Worm (Caenorhabditis elegans): Measurements from ENCODE around the gene col-12.

The col-12 gene

DNA sequence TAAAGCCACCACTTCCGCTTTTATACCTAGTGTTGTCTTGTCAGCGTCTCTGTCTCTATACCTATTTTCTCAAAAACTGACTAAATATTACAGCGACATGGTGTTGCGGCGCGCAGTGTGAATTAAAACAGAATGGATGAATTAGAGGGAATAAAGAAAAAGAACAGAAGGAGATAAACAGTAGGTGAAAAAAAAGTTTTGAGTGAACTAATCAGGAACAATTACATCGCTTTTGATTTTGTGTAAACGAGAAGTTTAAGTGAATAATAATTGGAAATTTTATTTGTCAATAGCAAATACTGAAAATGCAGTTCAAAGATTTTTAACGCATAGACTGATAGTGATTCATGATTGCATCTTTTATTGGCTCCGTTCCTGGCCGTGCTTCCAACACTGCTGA, at the start of gene col-12:
TSS of gene col-12 (minus strand) at position 101 of the 400 bp plus-strand sequence.
- no peak for TF ChIP-seq ztf-23 (GFP tag; IDR thresholded peaks at IDR 0.05)
- TF ChIP-seq tab-1 (GFP tag; IDR thresholded peaks at IDR 0.05), result no peak
- TF ChIP-seq klf-2 (GFP tag; conservative IDR thresholded peaks at IDR 0.05), result no peak

- TF ChIP-seq klf-2 (GFP tag; conservative IDR thresholded peaks at IDR 0.05) (no peak), cog-1 (tag; optimal IDR thresholded peaks at IDR 0.05) (no peak), T22C8.4 (GFP tag; IDR thresholded peaks at IDR 0.05) (no peak), ztf-29 (GFP tag; IDR thresholded peaks at IDR 0.05) (no peak)
Measured at ce11 chrV:10474040-10474439, 49.0 kb upstream of the col-12 start.

DNA sequence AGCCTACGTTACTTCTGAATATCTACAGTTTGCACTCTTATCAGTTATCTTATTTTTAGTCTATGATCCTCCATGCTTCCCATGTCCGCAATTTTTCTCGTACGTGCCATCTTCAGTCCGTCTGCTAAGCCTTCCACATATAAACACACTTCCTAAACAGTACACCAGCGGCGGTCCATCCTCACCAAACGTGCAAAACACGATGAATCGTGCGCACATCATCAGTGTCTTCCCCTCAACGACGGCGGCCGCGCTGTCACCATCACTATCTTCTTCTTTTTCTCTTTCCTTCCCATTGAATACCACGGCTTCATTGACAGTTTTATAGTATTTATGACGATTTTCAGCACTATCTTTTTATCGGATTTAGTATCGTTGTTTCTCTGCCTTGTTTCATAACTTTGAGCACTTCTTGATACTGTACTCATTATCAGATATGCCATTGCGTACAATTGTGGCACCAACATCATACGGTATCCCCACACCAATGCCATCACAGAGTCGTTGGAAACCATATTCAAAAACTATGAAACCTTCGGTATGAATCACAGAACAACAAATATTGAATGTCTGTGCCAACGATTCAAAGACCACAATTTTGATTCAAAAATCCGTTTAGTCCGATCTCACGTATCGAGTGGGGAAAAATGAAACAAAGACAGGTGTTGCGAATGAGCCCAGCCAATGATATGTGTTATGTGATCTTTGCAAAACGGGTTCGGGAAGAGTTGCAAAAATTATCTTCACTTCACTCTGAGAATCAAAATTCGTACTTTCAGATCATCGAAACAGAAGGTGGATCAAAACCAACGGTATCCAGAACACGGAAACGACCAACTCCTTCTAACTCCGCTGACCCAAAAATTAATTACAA, 48.1 kb upstream of the col-12 start:
- TF ChIP-seq tab-1 (GFP tag; IDR thresholded peaks at IDR 0.05) (no peak), klf-2 (GFP tag; conservative IDR thresholded peaks at IDR 0.05) (no peak), ztf-23 (GFP tag; IDR thresholded peaks at IDR 0.05) (no peak), flt-1 (GFP tag; IDR thresholded peaks at IDR 0.05) (no peak), ztf-29 (GFP tag; IDR thresholded peaks at IDR 0.05) (no peak), T22C8.4 (GFP tag; IDR thresholded peaks at IDR 0.05) (no peak), med-1 (GFP tag; optimal IDR thresholded peaks at IDR 0.05; ENCODE audit: insufficient read depth) (no peak), ref-1 (GFP tag; conservative IDR thresholded peaks at IDR 0.05) (no peak), cog-1 (tag; optimal IDR thresholded peaks at IDR 0.05) (no peak)

- TF ChIP-seq tab-1 (GFP tag; IDR thresholded peaks at IDR 0.05) (no peak), ref-1 (GFP tag; conservative IDR thresholded peaks at IDR 0.05) (no peak), ztf-23 (GFP tag; IDR thresholded peaks at IDR 0.05) (no peak), T22C8.4 (GFP tag; IDR thresholded peaks at IDR 0.05) (no peak), flt-1 (GFP tag; IDR thresholded peaks at IDR 0.05) (no peak), ztf-29 (GFP tag; IDR thresholded peaks at IDR 0.05) (no peak)
Measured at ce11 chrV:10471007-10471406, 46.0 kb upstream of the col-12 start.

DNA sequence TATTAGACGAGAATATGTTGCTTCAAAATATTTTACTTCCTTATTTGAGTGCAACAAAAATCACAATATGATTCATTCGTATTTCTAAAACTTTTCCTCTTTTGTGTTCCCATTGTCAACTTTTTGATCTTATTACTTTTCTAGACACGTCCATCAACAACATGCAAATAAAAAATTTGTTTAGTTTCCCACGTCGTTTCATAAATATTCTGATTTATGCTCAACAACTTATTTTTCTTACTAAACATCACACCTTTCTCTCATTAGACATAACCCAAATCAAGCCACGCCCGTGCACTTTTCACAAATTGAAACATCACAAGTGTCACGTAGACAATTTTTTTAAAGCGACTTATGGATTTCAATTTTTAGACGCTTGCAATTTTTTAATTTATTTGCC, 44.8 kb upstream of the col-12 start:
- TF ChIP-seq tab-1 (GFP tag; IDR thresholded peaks at IDR 0.05), result no peak

ce11 chrV:10468709-10469108, 43.7 kb upstream of the col-12 start:
- no peak for TF ChIP-seq med-1 (GFP tag; optimal IDR thresholded peaks at IDR 0.05; ENCODE audit: insufficient read depth)
- TF ChIP-seq ref-1 (GFP tag; conservative IDR thresholded peaks at IDR 0.05), result no peak
- TF ChIP-seq T22C8.4 (GFP tag; IDR thresholded peaks at IDR 0.05), result no peak
- no peak for TF ChIP-seq cog-1 (tag; optimal IDR thresholded peaks at IDR 0.05)
- TF ChIP-seq ztf-29 (GFP tag; IDR thresholded peaks at IDR 0.05), result no peak
- TF ChIP-seq tab-1 (GFP tag; IDR thresholded peaks at IDR 0.05), result no peak
- TF ChIP-seq flt-1 (GFP tag; IDR thresholded peaks at IDR 0.05), result no peak
- no peak for TF ChIP-seq klf-2 (GFP tag; conservative IDR thresholded peaks at IDR 0.05)
- TF ChIP-seq ztf-23 (GFP tag; IDR thresholded peaks at IDR 0.05), result no peak

- TF ChIP-seq ref-1 (GFP tag; conservative IDR thresholded peaks at IDR 0.05), result no peak
- no peak for TF ChIP-seq ztf-23 (GFP tag; IDR thresholded peaks at IDR 0.05)
- no peak for TF ChIP-seq med-1 (GFP tag; optimal IDR thresholded peaks at IDR 0.05; ENCODE audit: insufficient read depth)
- no peak for TF ChIP-seq flt-1 (GFP tag; IDR thresholded peaks at IDR 0.05)
Measured at ce11 chrV:10468190-10468589, 43.2 kb upstream of the col-12 start, which contains the start of gene egl-9. egl-9 (plus strand) TSS chrV:10468517.

- TF ChIP-seq tab-1 (GFP tag; IDR thresholded peaks at IDR 0.05) (no peak), T22C8.4 (GFP tag; IDR thresholded peaks at IDR 0.05) (no peak), med-1 (GFP tag; optimal IDR thresholded peaks at IDR 0.05; ENCODE audit: insufficient read depth) (no peak), klf-2 (GFP tag; conservative IDR thresholded peaks at IDR 0.05) (no peak), flt-1 (GFP tag; IDR thresholded peaks at IDR 0.05) (no peak), cog-1 (tag; optimal IDR thresholded peaks at IDR 0.05) (no peak), ref-1 (GFP tag; conservative IDR thresholded peaks at IDR 0.05) (no peak), ztf-29 (GFP tag; IDR thresholded peaks at IDR 0.05) (no peak), ztf-23 (GFP tag; IDR thresholded peaks at IDR 0.05) (no peak)
Measured at ce11 chrV:10467659-10468058, 42.7 kb upstream of the col-12 start.

- TF ChIP-seq klf-2 (GFP tag; conservative IDR thresholded peaks at IDR 0.05) (no peak), ztf-23 (GFP tag; IDR thresholded peaks at IDR 0.05) (no peak), cog-1 (tag; optimal IDR thresholded peaks at IDR 0.05) (no peak), ref-1 (GFP tag; conservative IDR thresholded peaks at IDR 0.05) (no peak), flt-1 (GFP tag; IDR thresholded peaks at IDR 0.05) (no peak), T22C8.4 (GFP tag; IDR thresholded peaks at IDR 0.05) (no peak), tab-1 (GFP tag; IDR thresholded peaks at IDR 0.05) (no peak), med-1 (GFP tag; optimal IDR thresholded peaks at IDR 0.05; ENCODE audit: insufficient read depth) (no peak), ztf-29 (GFP tag; IDR thresholded peaks at IDR 0.05) (no peak)
Measured at ce11 chrV:10467104-10467503, 42.1 kb upstream of the col-12 start.

DNA sequence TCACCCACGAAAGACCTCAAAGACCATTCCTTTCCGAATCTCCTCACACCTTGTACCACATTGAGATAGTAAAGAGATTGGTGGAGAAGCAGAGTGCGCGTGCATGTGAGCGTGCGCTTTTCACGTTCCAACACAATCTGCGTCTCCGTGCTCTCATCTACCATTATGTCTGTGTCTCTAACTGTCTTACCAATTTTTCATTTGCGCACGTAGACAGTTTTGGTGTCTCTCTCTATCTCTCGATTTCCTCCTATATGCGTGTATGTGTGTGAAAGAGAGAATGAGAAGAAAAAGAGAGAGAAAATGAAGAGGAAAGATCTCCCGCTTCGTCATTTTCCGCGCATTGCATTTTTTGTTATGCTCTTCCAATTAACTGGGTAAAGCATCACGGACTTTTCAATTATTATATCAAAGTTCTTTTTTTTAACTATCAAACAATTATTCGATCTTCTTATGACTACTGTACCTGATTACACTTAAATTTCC, 41.7 kb upstream of the col-12 start:
- TF ChIP-seq ref-1 (GFP tag; conservative IDR thresholded peaks at IDR 0.05) (no peak), T22C8.4 (GFP tag; IDR thresholded peaks at IDR 0.05) (no peak), cog-1 (tag; optimal IDR thresholded peaks at IDR 0.05) (peak; percentile 93), ztf-23 (GFP tag; IDR thresholded peaks at IDR 0.05) (0 out of 2 replicates have a peak, but pooled peaks have one; percentile 50), tab-1 (GFP tag; IDR thresholded peaks at IDR 0.05) (no peak), flt-1 (GFP tag; IDR thresholded peaks at IDR 0.05) (peak; percentile 72), ztf-29 (GFP tag; IDR thresholded peaks at IDR 0.05) (peak; percentile 38; the same call in 1 of the 2 replicates), klf-2 (GFP tag; conservative IDR thresholded peaks at IDR 0.05) (no peak), med-1 (GFP tag; optimal IDR thresholded peaks at IDR 0.05; ENCODE audit: insufficient read depth) (no peak)
